Worm (Caenorhabditis elegans) whole organism, midembryonic: Measurements from ENCODE around the gene T04B2.8.
"Not testable (repeated sequence)": the region's sequence is repeated elsewhere in the genome, so short reads cannot be mapped to it uniquely, and the experiment has no call there.

Source experiments
- T22C8.4 ChIP-seq: fragments of 200-800 bp; sonication (Bioruptor generic); IDR thresholded peaks from 2 replicates; pipeline ENCODE4 v1.3.6; 2022; ENCODE audit warnings: missing genetic modification characterization, missing compliant biosample characterization
- cog-1 ChIP-seq: sonication (generic microtip); optimal IDR thresholded peaks from 2 replicates; lab custom pipeline; 2016; ENCODE audit warnings: missing genetic modification characterization, missing compliant biosample characterization
- flt-1 ChIP-seq: fragments of 200-800 bp; sonication (Bioruptor generic); IDR thresholded peaks from 2 replicates; pipeline ENCODE4 v1.3.6; 2022; ENCODE audit warnings: missing genetic modification characterization, missing compliant biosample characterization
- klf-2 ChIP-seq: fragments of 200-800 bp; sonication (Bioruptor generic); conservative IDR thresholded peaks from 2 replicates; pipeline ENCODE4 v1.3.6; 2022; ENCODE audit warnings: missing genetic modification reagents, missing genetic modification characterization, missing compliant biosample characterization
- med-1 ChIP-seq: sonication (generic microtip); optimal IDR thresholded peaks from 2 replicates; lab custom pipeline; 2017; ENCODE audit warnings: missing genetic modification characterization, mild to moderate bottlenecking, missing compliant biosample characterization, antibody characterized with exemption, missing genetic modification reagents; ENCODE audit not compliant: insufficient read depth
- ref-1 ChIP-seq: fragments of 200-800 bp; sonication (Bioruptor generic); conservative IDR thresholded peaks from 2 replicates; pipeline ENCODE4 v1.3.6; 2022; ENCODE audit warnings: missing genetic modification reagents, missing genetic modification characterization, missing compliant biosample characterization
- tab-1 ChIP-seq: fragments of 200-800 bp; sonication (Bioruptor generic); IDR thresholded peaks from 2 replicates; pipeline ENCODE4 v1.3.6; 2022; ENCODE audit warnings: missing genetic modification characterization, missing compliant biosample characterization
- ztf-23 ChIP-seq: fragments of 200-800 bp; sonication (Bioruptor generic); IDR thresholded peaks from 2 replicates; pipeline ENCODE4 v1.3.6; 2022; ENCODE audit warnings: missing genetic modification reagents, missing genetic modification characterization, missing compliant biosample characterization
- ztf-29 ChIP-seq: fragments of 200-800 bp; sonication (Bioruptor generic); IDR thresholded peaks from 2 replicates; pipeline ENCODE4 v1.3.6; 2022; ENCODE audit warnings: missing genetic modification reagents, missing genetic modification characterization, missing compliant biosample characterization

Gene T04B2.8

DNA sequence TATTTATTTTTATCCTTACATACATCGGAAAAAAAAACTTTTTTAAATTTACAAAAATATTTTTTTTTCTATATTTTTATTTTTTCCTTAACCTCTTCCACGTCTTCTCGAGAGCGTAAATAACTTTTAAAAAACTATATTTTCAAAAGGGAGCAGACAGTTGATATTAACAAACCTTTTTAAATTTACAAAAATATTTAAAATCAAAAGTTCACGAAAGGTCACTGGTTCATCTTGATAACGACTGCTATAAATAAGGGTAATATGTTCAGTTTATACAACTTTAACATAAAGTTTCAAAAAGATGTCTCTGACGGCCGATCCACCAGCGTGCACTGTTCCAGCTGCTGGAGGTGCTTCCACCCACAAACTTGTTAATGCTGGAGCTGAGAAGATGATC, 22.2 kb downstream of the T04B2.8 start, which contains the start of the genes F44D12.16 and msd-2:
TSS of gene F44D12.16 (plus strand) at position 301 of the 400 bp plus-strand sequence.
TSS of gene msd-2 (plus strand) at position 305 of the 400 bp plus-strand sequence.
- TF ChIP-seq cog-1; klf-2 (GFP tag; lab: Robert Waterston, UW); med-1 (GFP tag; lab: Kevin White, UChicago): not testable (repeated sequence)

DNA sequence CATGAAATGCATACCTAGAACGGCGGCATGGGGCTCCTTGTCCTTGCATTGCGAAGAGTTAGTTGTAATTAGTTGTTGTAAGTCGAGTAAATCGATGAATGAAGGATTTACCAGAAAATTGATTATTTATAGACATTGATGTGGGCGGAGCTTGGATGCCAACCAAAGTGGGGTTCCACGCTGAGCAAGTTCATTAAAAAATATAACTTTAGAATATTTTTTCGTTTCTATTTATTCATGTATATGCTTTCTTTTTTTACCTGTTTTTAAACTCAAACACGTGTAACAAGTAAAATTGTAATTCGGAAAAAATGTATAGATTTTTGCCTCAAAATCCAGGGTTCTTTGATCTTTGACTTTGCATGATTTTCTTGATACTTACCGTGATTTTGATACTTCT, 23.4 kb downstream of the T04B2.8 start, which contains the start of gene gipc-2:
TSS of gene gipc-2 (minus strand) at position 101 of the 400 bp plus-strand sequence.
- TF ChIP-seq ref-1 (GFP tag; lab: Robert Waterston, UW) (no peak), T22C8.4 (GFP tag; lab: Robert Waterston, UW) (no peak), ztf-23 (GFP tag; lab: Robert Waterston, UW) (no peak), tab-1 (GFP tag; lab: Robert Waterston, UW) (no peak), flt-1 (GFP tag; lab: Robert Waterston, UW) (no peak), ztf-29 (GFP tag; lab: Robert Waterston, UW) (no peak), cog-1 (no peak), klf-2 (GFP tag; lab: Robert Waterston, UW) (no peak), med-1 (GFP tag; lab: Kevin White, UChicago) (no peak)

DNA sequence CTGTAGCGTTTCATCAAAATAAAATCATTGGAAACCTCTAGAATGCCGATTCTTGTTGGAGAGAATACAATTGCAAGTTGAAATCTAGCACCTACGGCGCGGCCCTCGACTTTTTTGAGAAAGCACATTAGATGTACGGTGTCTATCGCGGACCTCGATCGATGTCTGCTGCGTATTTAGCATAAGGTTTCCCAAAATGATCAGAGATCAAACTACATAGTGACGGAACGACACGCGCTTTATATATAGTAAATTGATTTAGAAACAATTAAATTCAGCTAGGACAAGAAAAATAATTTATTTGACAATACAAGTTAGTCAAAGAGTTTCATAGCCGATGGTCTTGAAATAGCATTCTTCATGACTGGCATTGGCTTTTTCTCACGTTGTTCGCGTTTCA, 24.9 kb downstream of the T04B2.8 start:
- TF ChIP-seq ref-1 (GFP tag; lab: Robert Waterston, UW), result no peak
- TF ChIP-seq cog-1, result no peak
- TF ChIP-seq ztf-23 (GFP tag; lab: Robert Waterston, UW), result no peak
- TF ChIP-seq klf-2 (GFP tag; lab: Robert Waterston, UW), result no peak
- TF ChIP-seq ztf-29 (GFP tag; lab: Robert Waterston, UW), result no peak
- no peak for TF ChIP-seq med-1 (GFP tag; lab: Kevin White, UChicago)
- TF ChIP-seq flt-1 (GFP tag; lab: Robert Waterston, UW), result no peak
- TF ChIP-seq tab-1 (GFP tag; lab: Robert Waterston, UW), result no peak
- TF ChIP-seq T22C8.4 (GFP tag; lab: Robert Waterston, UW), result no peak

DNA sequence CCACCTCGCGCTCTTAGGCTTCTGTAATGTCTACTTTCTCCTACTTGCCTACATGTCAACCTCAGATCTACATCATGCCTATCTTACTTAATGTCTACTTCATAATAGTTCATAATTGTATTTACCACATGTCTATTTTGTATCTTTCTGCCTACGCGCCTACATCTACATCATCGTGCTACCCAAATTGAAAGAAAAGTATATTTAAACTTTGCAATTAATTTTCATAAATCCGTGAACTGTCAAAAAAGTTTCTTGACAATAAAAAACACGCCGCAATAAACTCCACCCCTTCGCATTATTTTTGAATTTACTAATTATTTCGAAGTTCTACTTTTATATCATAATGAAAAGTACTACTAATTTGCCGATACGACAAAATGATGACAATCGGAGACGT, 28.0 kb downstream of the T04B2.8 start, which contains the start of gene F44D12.8:
TSS of gene F44D12.8 (plus strand) at position 301 of the 400 bp plus-strand sequence.
- no peak for TF ChIP-seq ref-1 (GFP tag; lab: Robert Waterston, UW)
- no peak for TF ChIP-seq cog-1
- TF ChIP-seq med-1 (GFP tag; lab: Kevin White, UChicago), result no peak
- no peak for TF ChIP-seq tab-1 (GFP tag; lab: Robert Waterston, UW)
- TF ChIP-seq T22C8.4 (GFP tag; lab: Robert Waterston, UW), result no peak
- TF ChIP-seq ztf-23 (GFP tag; lab: Robert Waterston, UW), result no peak
- TF ChIP-seq flt-1 (GFP tag; lab: Robert Waterston, UW), result no peak
- TF ChIP-seq klf-2 (GFP tag; lab: Robert Waterston, UW), result no peak
- TF ChIP-seq ztf-29 (GFP tag; lab: Robert Waterston, UW), result no peak

DNA sequence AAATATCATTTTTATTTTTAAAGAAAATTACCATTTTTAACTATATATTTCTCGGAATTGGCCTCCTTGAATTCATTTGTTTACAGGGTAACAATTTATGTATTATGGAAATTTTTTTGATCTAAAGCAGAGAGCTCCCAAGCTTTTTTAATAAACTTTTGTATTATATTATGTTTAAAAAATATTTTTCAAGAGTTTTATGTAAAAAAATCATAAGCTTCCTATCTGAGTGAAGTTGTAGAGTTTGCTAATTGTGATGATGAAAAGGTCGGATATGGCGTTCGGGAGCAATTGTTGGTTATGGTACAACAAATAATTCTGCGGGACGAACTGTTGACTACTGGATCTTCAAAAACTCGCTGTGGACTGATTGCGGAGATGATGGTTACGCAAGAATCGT, 29.7 kb downstream of the T04B2.8 start, which contains the start of gene F44D12.19:
TSS of gene F44D12.19 (plus strand) at position 301 of the 400 bp plus-strand sequence.
- no peak for TF ChIP-seq med-1 (GFP tag; lab: Kevin White, UChicago)
- no peak for TF ChIP-seq klf-2 (GFP tag; lab: Robert Waterston, UW)
- TF ChIP-seq flt-1 (GFP tag; lab: Robert Waterston, UW), result no peak
- no peak for TF ChIP-seq ztf-29 (GFP tag; lab: Robert Waterston, UW)
- no peak for TF ChIP-seq cog-1
- no peak for TF ChIP-seq T22C8.4 (GFP tag; lab: Robert Waterston, UW)
- TF ChIP-seq tab-1 (GFP tag; lab: Robert Waterston, UW), result no peak
- no peak for TF ChIP-seq ztf-23 (GFP tag; lab: Robert Waterston, UW)
- TF ChIP-seq ref-1 (GFP tag; lab: Robert Waterston, UW), result no peak

DNA sequence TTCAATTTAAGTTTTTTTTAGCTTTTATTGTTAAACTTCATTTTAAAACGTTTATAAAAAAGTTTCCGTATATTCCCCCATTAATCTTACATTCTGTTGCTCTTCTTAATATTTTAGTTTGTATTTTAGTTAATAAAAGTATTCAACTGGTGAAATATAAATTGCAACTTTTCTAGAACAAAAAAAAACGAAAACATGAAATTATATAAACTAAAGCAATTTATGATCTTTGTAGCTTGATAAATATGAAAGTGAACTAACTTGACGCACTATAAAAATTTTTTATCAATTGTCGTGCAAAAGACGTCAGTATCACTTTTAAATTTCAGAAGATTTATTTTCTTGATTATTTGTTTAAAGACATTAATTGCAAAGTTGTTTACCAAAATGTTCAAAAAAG, 33.4 kb downstream of the T04B2.8 start, which contains the start of gene F44D12.2:
TSS of gene F44D12.2 (minus strand) at position 101 of the 400 bp plus-strand sequence.
- TF ChIP-seq ztf-29 (GFP tag; lab: Robert Waterston, UW), result no peak
- TF ChIP-seq klf-2 (GFP tag; lab: Robert Waterston, UW), result no peak
- no peak for TF ChIP-seq med-1 (GFP tag; lab: Kevin White, UChicago)
- no peak for TF ChIP-seq tab-1 (GFP tag; lab: Robert Waterston, UW)
- no peak for TF ChIP-seq ztf-23 (GFP tag; lab: Robert Waterston, UW)
- TF ChIP-seq ref-1 (GFP tag; lab: Robert Waterston, UW), result no peak
- no peak for TF ChIP-seq cog-1

DNA sequence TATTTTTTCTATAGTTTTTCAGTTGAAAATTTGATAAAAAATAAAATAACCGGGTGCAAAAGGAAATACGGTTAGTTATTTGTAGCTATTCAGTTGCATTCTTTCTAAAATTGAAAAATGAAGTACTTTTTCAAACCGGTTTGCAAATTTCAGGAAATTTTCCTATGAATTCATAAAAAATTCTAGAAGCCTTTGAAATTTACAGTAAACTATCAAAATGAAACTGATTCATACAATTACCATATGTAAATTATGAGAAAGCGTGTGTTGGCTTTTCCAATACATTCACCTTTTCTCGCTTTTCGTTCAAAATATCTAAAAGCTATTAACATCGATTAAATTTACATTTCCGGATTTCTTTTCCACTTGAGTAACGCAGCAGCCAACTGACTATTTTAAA, 34.0 kb downstream of the T04B2.8 start, which contains the start of gene ent-7:
TSS of gene ent-7 (plus strand) at position 301 of the 400 bp plus-strand sequence.
- TF ChIP-seq ztf-29 (GFP tag; lab: Robert Waterston, UW) (no peak), klf-2 (GFP tag; lab: Robert Waterston, UW) (no peak), cog-1 (no peak), T22C8.4 (GFP tag; lab: Robert Waterston, UW) (no peak), ref-1 (GFP tag; lab: Robert Waterston, UW) (no peak), tab-1 (GFP tag; lab: Robert Waterston, UW) (no peak), flt-1 (GFP tag; lab: Robert Waterston, UW) (no peak), ztf-23 (GFP tag; lab: Robert Waterston, UW) (no peak), med-1 (GFP tag; lab: Kevin White, UChicago) (no peak)

DNA sequence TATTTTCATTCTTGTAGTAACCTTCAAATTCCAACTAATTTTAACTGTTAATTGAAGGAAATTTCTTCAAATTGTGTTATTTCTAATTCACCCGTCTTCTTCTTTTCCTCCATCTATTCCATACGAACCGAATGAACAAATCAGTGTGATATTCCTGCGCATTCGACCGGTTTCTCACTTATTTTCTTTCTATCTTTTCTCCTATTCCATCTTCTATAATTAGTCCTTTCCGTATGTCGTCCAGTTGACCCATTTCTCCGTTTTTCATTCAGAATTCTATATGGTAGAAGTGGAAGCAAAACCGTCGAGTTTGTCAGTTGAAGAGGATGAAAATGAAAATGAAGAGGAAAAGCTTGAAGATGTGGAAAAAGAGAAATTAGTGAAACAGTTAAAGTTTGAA, 41.5 kb downstream of the T04B2.8 start, which contains the start of gene magu-4:
TSS of gene magu-4 (plus strand) at position 218 of the 400 bp plus-strand sequence.
- TF ChIP-seq flt-1 (GFP tag; lab: Robert Waterston, UW) (no peak), med-1 (GFP tag; lab: Kevin White, UChicago) (no peak), klf-2 (GFP tag; lab: Robert Waterston, UW) (no peak), ztf-29 (GFP tag; lab: Robert Waterston, UW) (no peak), cog-1 (no peak), ztf-23 (GFP tag; lab: Robert Waterston, UW) (no peak), ref-1 (GFP tag; lab: Robert Waterston, UW) (no peak), tab-1 (GFP tag; lab: Robert Waterston, UW) (no peak), T22C8.4 (GFP tag; lab: Robert Waterston, UW) (no peak)

DNA sequence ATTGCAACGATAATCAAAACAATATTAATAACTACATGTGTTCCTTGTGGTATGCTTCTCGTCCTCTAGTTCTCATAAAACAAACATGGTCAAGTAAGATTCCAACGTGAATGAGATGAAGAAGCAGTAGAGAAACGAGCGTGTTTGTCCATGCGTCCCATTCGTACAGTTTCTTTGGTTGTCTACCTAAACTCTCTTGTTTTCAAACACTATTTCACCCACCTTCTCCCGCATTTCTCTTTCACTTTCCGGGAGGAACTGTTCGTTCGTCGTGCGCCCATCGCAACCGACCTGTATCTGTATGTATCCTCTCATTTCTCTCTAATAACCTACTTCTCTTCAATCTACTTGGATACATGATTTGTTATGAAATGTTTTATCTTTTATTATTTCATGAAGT, 43.2 kb downstream of the T04B2.8 start:
- TF ChIP-seq flt-1 (GFP tag; lab: Robert Waterston, UW) (no peak), ref-1 (GFP tag; lab: Robert Waterston, UW) (no peak), med-1 (GFP tag; lab: Kevin White, UChicago) (no peak), ztf-29 (GFP tag; lab: Robert Waterston, UW) (no peak), T22C8.4 (GFP tag; lab: Robert Waterston, UW) (no peak), ztf-23 (GFP tag; lab: Robert Waterston, UW) (no peak), klf-2 (GFP tag; lab: Robert Waterston, UW) (no peak), cog-1 (no peak), tab-1 (GFP tag; lab: Robert Waterston, UW) (no peak)
